Fruit fly (Drosophila melanogaster): ENCODE results near the gene CG34448.

The CG34448 gene

dm6 chr2L:2432809-2433493 lies 15.2 kb upstream of the CG34448 start:
- TF ChIP-seq noc (tag; optimal IDR thresholded peaks at IDR 0.05) = no peak

dm6 chr2L:2430251-2430650 lies 12.5 kb upstream of the CG34448 start:
- no peak for TF ChIP-seq noc (tag; optimal IDR thresholded peaks at IDR 0.05)

- TF ChIP-seq noc (tag; optimal IDR thresholded peaks at IDR 0.05) = no peak
These were observed 11.8 kb upstream of the CG34448 start for dm6 chr2L:2429588-2429987.

- TF ChIP-seq noc (tag; optimal IDR thresholded peaks at IDR 0.05) = no peak
These were observed 10.4 kb upstream of the CG34448 start, which contains the start of gene dpp for dm6 chr2L:2428209-2428488. Gene dpp, plus strand, starts transcription at chr2L:2428372.

dm6 chr2L:2427384-2428208 lies 9.8 kb upstream of the CG34448 start:
- TF ChIP-seq noc (tag; optimal IDR thresholded peaks at IDR 0.05) = no peak

dm6 chr2L:2426444-2427188 lies 8.9 kb upstream of the CG34448 start:
- TF ChIP-seq noc (tag; optimal IDR thresholded peaks at IDR 0.05) = no peak

dm6 chr2L:2425652-2426192 lies 8.0 kb upstream of the CG34448 start:
- no peak for TF ChIP-seq noc (tag; optimal IDR thresholded peaks at IDR 0.05)

dm6 chr2L:2424497-2424896 lies 6.7 kb upstream of the CG34448 start, which contains the start of gene CG44139:
Gene CG44139, plus strand, starts transcription at chr2L:2424797.
- TF ChIP-seq noc (tag; optimal IDR thresholded peaks at IDR 0.05) = no peak

dm6 chr2L:2420490-2420889 lies 2.7 kb upstream of the CG34448 start, which contains the start of gene CG9886:
Gene CG9886, plus strand, starts transcription at chr2L:2420830.
- no peak for TF ChIP-seq noc (tag; optimal IDR thresholded peaks at IDR 0.05)

dm6 chr2L:2419913-2420312 lies 2.1 kb upstream of the CG34448 start, which contains the start of gene CG34447:
Gene CG34447, minus strand, starts transcription at chr2L:2420013.
- no peak for TF ChIP-seq noc (tag; optimal IDR thresholded peaks at IDR 0.05)

- no peak for TF ChIP-seq noc (tag; optimal IDR thresholded peaks at IDR 0.05)
These were observed 1.1 kb downstream of the CG34448 start, which contains the start of gene CG31948 for dm6 chr2L:2416620-2417019. Gene CG31948, minus strand, starts transcription at chr2L:2416720.

dm6 chr2L:2415109-2415508 lies 2.7 kb downstream of the CG34448 start, which contains the start of gene CG18641:
Gene CG18641, minus strand, starts transcription at chr2L:2415322.
- no peak for TF ChIP-seq noc (tag; optimal IDR thresholded peaks at IDR 0.05)

- no peak for TF ChIP-seq noc (tag; optimal IDR thresholded peaks at IDR 0.05)
These were observed 4.7 kb downstream of the CG34448 start for dm6 chr2L:2413093-2413492.

- no peak for TF ChIP-seq noc (tag; optimal IDR thresholded peaks at IDR 0.05)
These were observed 13.1 kb downstream of the CG34448 start for dm6 chr2L:2404631-2405030.

dm6 chr2L:2402194-2402593 lies 15.6 kb downstream of the CG34448 start:
- TF ChIP-seq noc (tag; optimal IDR thresholded peaks at IDR 0.05) = no peak

dm6 chr2L:2399897-2400296 lies 17.9 kb downstream of the CG34448 start, which contains the start of gene VGlut:
Gene VGlut, plus strand, starts transcription at chr2L:2400295.
- no peak for TF ChIP-seq noc (tag; optimal IDR thresholded peaks at IDR 0.05)
